Fruit fly (Drosophila melanogaster) whole organism, pupa: Measurements from ENCODE around the gene sing.

Experiments
- CG12605 ChIP-seq: fragments of 200-800 bp; sonication (Bioruptor generic); IDR thresholded peaks from 2 replicates; pipeline ENCODE4 v1.3.6; 2022; ENCODE audit warnings: missing biosample characterization, missing genetic modification characterization
- CG13204 ChIP-seq: fragments of 200-800 bp; sonication (Bioruptor generic); optimal IDR thresholded peaks from 2 replicates; lab custom pipeline; 2018; ENCODE audit warnings: missing biosample characterization, mild to moderate bottlenecking, missing genetic modification characterization, moderate library complexity
- CG32121 ChIP-seq: fragments of 200-800 bp; sonication (Bioruptor generic); IDR thresholded peaks from 2 replicates; pipeline ENCODE4 v1.3.6; 2022; ENCODE audit warnings: missing biosample characterization, missing genetic modification characterization
- CG4496 ChIP-seq: fragments of 200-800 bp; sonication (Bioruptor generic); IDR thresholded peaks from 3 replicates; pipeline ENCODE4 v1.3.6; 2022; ENCODE audit warnings: missing biosample characterization, missing genetic modification characterization
- Pif1B ChIP-seq: fragments of 200-800 bp; sonication (Bioruptor generic); optimal IDR thresholded peaks from 3 replicates; lab custom pipeline; 2016; ENCODE audit warnings: missing biosample characterization, missing genetic modification characterization
- Snoo ChIP-seq: fragments of 200-800 bp; sonication (Bioruptor generic); optimal IDR thresholded peaks from 3 replicates; lab custom pipeline; 2017; ENCODE audit warnings: missing biosample characterization, mild to moderate bottlenecking, missing genetic modification characterization, inconsistent platforms

dm6 chrX:16687400-16688105, 8.5 kb downstream of the sing start:
- no peak for TF ChIP-seq CG12605
- TF ChIP-seq CG13204 (GFP tag; lab: Kevin White, UChicago): no peak
- no peak for TF ChIP-seq CG32121
- TF ChIP-seq CG4496: no peak
- no peak for TF ChIP-seq Snoo (tag; lab: Kevin White, UChicago)
- no peak for TF ChIP-seq Pif1B (GFP tag; lab: Kevin White, UChicago)
